Fruit fly (Drosophila melanogaster): ENCODE data around the gene CkIIalpha-i3.
A peak's percentile ranks its signal among the peaks of the same experiment; 100 is the strongest.

Gene CkIIalpha-i3

dm6 chr3L:692699-693098 is 17.7 kb downstream of the CkIIalpha-i3 start, which contains the start of gene Vti1a:
Vti1a (minus strand) TSS chr3L:692919.
- TF ChIP-seq Sox14 (GFP tag; optimal IDR thresholded peaks at IDR 0.05) (peak; percentile 45), Smox (GFP tag; optimal IDR thresholded peaks at IDR 0.05) (no peak), fkh (GFP tag; optimal IDR thresholded peaks at IDR 0.05) (peak; percentile 74)

dm6 chr3L:690031-690686 is 20.2 kb downstream of the CkIIalpha-i3 start, which contains the start of the genes CG32483 and RabX6:
CG32483 (minus strand) TSS chr3L:690081.
RabX6 (plus strand) TSS chr3L:690517.
- TF ChIP-seq dsx (GFP tag; optimal IDR thresholded peaks at IDR 0.05; ENCODE audit: poor library complexity, severe bottlenecking) (no peak), Sox14 (GFP tag; optimal IDR thresholded peaks at IDR 0.05) (peak; percentile 45), svp (GFP tag) (peak; percentile 24)

dm6 chr3L:687858-688257 is 22.5 kb downstream of the CkIIalpha-i3 start, which contains the start of gene hiro:
hiro (minus strand) TSS chr3L:687958.
- no peak for TF ChIP-seq CG11902 (GFP tag; optimal IDR thresholded peaks at IDR 0.05)
- no peak for TF ChIP-seq CG8319 (GFP tag; optimal IDR thresholded peaks at IDR 0.05)
- TF ChIP-seq CG31627 (GFP tag; optimal IDR thresholded peaks at IDR 0.05), result no peak
- no peak for TF ChIP-seq topi (GFP tag; optimal IDR thresholded peaks at IDR 0.05)
- no peak for TF ChIP-seq Hr39 (GFP tag; optimal IDR thresholded peaks at IDR 0.05)
- TF ChIP-seq esn (GFP tag; optimal IDR thresholded peaks at IDR 0.05), result no peak
- TF ChIP-seq CG9139 (GFP tag; optimal IDR thresholded peaks at IDR 0.05), result no peak
- TF ChIP-seq CG8632 (GFP tag; optimal IDR thresholded peaks at IDR 0.05), result no peak
- no peak for TF ChIP-seq CG6163 (GFP tag; IDR thresholded peaks at IDR 0.05)
- TF ChIP-seq CG4318 (GFP tag; optimal IDR thresholded peaks at IDR 0.05), result no peak
- TF ChIP-seq CG1621 (tag; optimal IDR thresholded peaks at IDR 0.05), result no peak
- no peak for TF ChIP-seq Hr4 (GFP tag; optimal IDR thresholded peaks at IDR 0.05)
- TF ChIP-seq vri (GFP tag; optimal IDR thresholded peaks at IDR 0.05), result no peak
- TF ChIP-seq spab (GFP tag; optimal IDR thresholded peaks at IDR 0.05), result no peak
- TF ChIP-seq Smox (GFP tag; optimal IDR thresholded peaks at IDR 0.05), result no peak

- TF ChIP-seq CG3919 (GFP tag; optimal IDR thresholded peaks at IDR 0.05), result peak; percentile 16
- peak; percentile 84 for TF ChIP-seq svp (GFP tag)
- TF ChIP-seq CG6276 (GFP tag; optimal IDR thresholded peaks at IDR 0.05), result no peak
- no peak for TF ChIP-seq OdsH (GFP tag; optimal IDR thresholded peaks at IDR 0.05)
- no peak for TF ChIP-seq lz (GFP tag; optimal IDR thresholded peaks at IDR 0.05)
- peak; percentile 36 for TF ChIP-seq Eip78C (GFP tag)
- peak; percentile 3 for TF ChIP-seq CG16779 (tag; optimal IDR thresholded peaks at IDR 0.05)
- peak; percentile 16 for TF ChIP-seq CG1621 (tag; optimal IDR thresholded peaks at IDR 0.05)
- no peak for TF ChIP-seq Sox15 (GFP tag; optimal IDR thresholded peaks at IDR 0.05)
- no peak for TF ChIP-seq ss (GFP tag; optimal IDR thresholded peaks at IDR 0.05)
- no peak for TF ChIP-seq Ets96B (tag; optimal IDR thresholded peaks at IDR 0.05)
- TF ChIP-seq CG11902 (GFP tag; optimal IDR thresholded peaks at IDR 0.05), result no peak
- no peak for TF ChIP-seq vri (GFP tag; optimal IDR thresholded peaks at IDR 0.05)
- TF ChIP-seq dsx (GFP tag; optimal IDR thresholded peaks at IDR 0.05; ENCODE audit: poor library complexity, severe bottlenecking), result no peak
- no peak for TF ChIP-seq Lpt (GFP tag; optimal IDR thresholded peaks at IDR 0.05)
Observed at dm6 chr3L:685441-685804, 25.0 kb downstream of the CkIIalpha-i3 start, which contains the start of gene ebd1. ebd1 (minus strand) TSS chr3L:685549.

- TF ChIP-seq Blimp-1 (GFP tag; optimal IDR thresholded peaks at IDR 0.05), result no peak
- peak; percentile 35; the same call in 1 of the 3 replicates for TF ChIP-seq CG6163 (GFP tag; IDR thresholded peaks at IDR 0.05)
- peak; percentile 24 for TF ChIP-seq fkh (GFP tag; optimal IDR thresholded peaks at IDR 0.05)
- no peak for TF ChIP-seq Hr39 (GFP tag; optimal IDR thresholded peaks at IDR 0.05)
- peak; percentile 4 for TF ChIP-seq CG3032 (tag; optimal IDR thresholded peaks at IDR 0.05)
- peak; percentile 16 for TF ChIP-seq CG16779 (tag; optimal IDR thresholded peaks at IDR 0.05)
- TF ChIP-seq Met (GFP tag; optimal IDR thresholded peaks at IDR 0.05), result no peak
- TF ChIP-seq cyc (GFP tag; optimal IDR thresholded peaks at IDR 0.05), result no peak
- TF ChIP-seq Eip75B (GFP tag; optimal IDR thresholded peaks at IDR 0.05), result no peak
- no peak for TF ChIP-seq vri (GFP tag; optimal IDR thresholded peaks at IDR 0.05)
- peak; percentile 19 for TF ChIP-seq Ets96B (tag; optimal IDR thresholded peaks at IDR 0.05)
- TF ChIP-seq fd59A (GFP tag; optimal IDR thresholded peaks at IDR 0.05), result peak; percentile 15
- TF ChIP-seq salr (GFP tag; optimal IDR thresholded peaks at IDR 0.05), result peak in 1 of 2 experiments; percentile 3
- no peak for TF ChIP-seq CG8319 (GFP tag; optimal IDR thresholded peaks at IDR 0.05)
- TF ChIP-seq CG4318 (GFP tag; optimal IDR thresholded peaks at IDR 0.05), result no peak
- peak; percentile 51 for TF ChIP-seq Eip78C (GFP tag)
- TF ChIP-seq CG10631 (GFP tag; optimal IDR thresholded peaks at IDR 0.05), result no peak
- TF ChIP-seq eg (GFP tag; IDR thresholded peaks at IDR 0.05), result 0 out of 3 replicates have a peak, but pooled peaks have one; percentile 17
- no peak for TF ChIP-seq CG6808 (GFP tag; optimal IDR thresholded peaks at IDR 0.05)
- no peak for TF ChIP-seq Ets21C (GFP tag; optimal IDR thresholded peaks at IDR 0.05)
Observed at dm6 chr3L:684749-685440, 25.5 kb downstream of the CkIIalpha-i3 start.

All from whole organism, prepupa.